Worm (Caenorhabditis elegans) whole organism, L3 larva: ENCODE results near the gene W04D2.4.
A peak's percentile ranks its signal among the peaks of the same experiment; 100 is the strongest.

Experiments
- R02D3.7 ChIP-seq: fragments of 150-350 bp; optimal IDR thresholded peaks from 2 replicates; lab custom pipeline; 2014; ENCODE audit warnings: missing biosample characterization, missing genetic modification characterization
- ZK546.5 ChIP-seq: sonication (generic microtip); optimal IDR thresholded peaks from 2 replicates; lab custom pipeline; 2017; ENCODE audit warnings: missing biosample characterization, missing genetic modification characterization
- ama-1 ChIP-seq: fragments of 150-350 bp; optimal IDR thresholded peaks from 2 replicates; lab custom pipeline; 2018
- ceh-16 ChIP-seq: sonication (generic microtip); optimal IDR thresholded peaks from 2 replicates; lab custom pipeline; 2017; ENCODE audit warnings: missing biosample characterization, missing genetic modification characterization
- ceh-28 ChIP-seq: fragments of 150-350 bp; optimal IDR thresholded peaks from 2 replicates; lab custom pipeline; 2014; ENCODE audit warnings: missing biosample characterization, missing genetic modification reagents, missing genetic modification characterization
- ceh-9 ChIP-seq: sonication (generic microtip); optimal IDR thresholded peaks from 2 replicates; lab custom pipeline; 2018; ENCODE audit warnings: missing biosample characterization, missing genetic modification characterization
- daf-12 ChIP-seq: fragments of 150-350 bp; optimal IDR thresholded peaks from 2 replicates; lab custom pipeline; 2014; ENCODE audit warnings: missing biosample characterization, missing genetic modification reagents, missing genetic modification characterization
- egl-27 ChIP-seq: sonication (generic microtip); optimal IDR thresholded peaks from 4 replicates; lab custom pipeline; 2017; ENCODE audit warnings: missing biosample characterization, missing genetic modification reagents, missing genetic modification characterization
- egl-5 ChIP-seq: fragments of 150-350 bp; optimal IDR thresholded peaks from 2 replicates; lab custom pipeline; 2017; ENCODE audit warnings: missing biosample characterization, missing genetic modification reagents, missing genetic modification characterization, inconsistent platforms
- elt-2 ChIP-seq: sonication (generic microtip); optimal IDR thresholded peaks from 2 replicates; lab custom pipeline; 2016; ENCODE audit warnings: missing genetic modification reagents, mild to moderate bottlenecking, missing genetic modification characterization, missing compliant biosample characterization
- elt-3 ChIP-seq, 3 experiments: fragments of 150-350 bp in 1 of 3; sonication (generic microtip) in 2 of 3; optimal IDR thresholded peaks; 2 replicates in 2 of 3; 4 replicates in 1 of 3; lab custom pipeline; 2014 to 2017; ENCODE audit warnings: missing biosample characterization in 3 of 3, missing genetic modification characterization in 3 of 3
- fkh-10 ChIP-seq: sonication (generic microtip); optimal IDR thresholded peaks from 2 replicates; lab custom pipeline; 2017; ENCODE audit warnings: missing biosample characterization, missing genetic modification reagents, missing genetic modification characterization
- fkh-2 ChIP-seq: fragments of 150-350 bp; optimal IDR thresholded peaks from 2 replicates; lab custom pipeline; 2014; ENCODE audit warnings: missing biosample characterization, missing genetic modification reagents, missing genetic modification characterization
- fos-1 ChIP-seq: fragments of 150-350 bp; optimal IDR thresholded peaks from 2 replicates; lab custom pipeline; 2014; ENCODE audit warnings: missing biosample characterization, missing genetic modification characterization
- hmg-11 ChIP-seq: sonication (generic microtip); optimal IDR thresholded peaks from 2 replicates; lab custom pipeline; 2016; ENCODE audit warnings: missing genetic modification characterization, missing compliant biosample characterization
- jun-1 ChIP-seq: fragments of 150-350 bp; optimal IDR thresholded peaks from 2 replicates; lab custom pipeline; 2014; ENCODE audit warnings: missing biosample characterization, missing genetic modification reagents, missing genetic modification characterization
- lin-15B ChIP-seq: fragments of 150-350 bp; optimal IDR thresholded peaks from 2 replicates; lab custom pipeline; 2014; ENCODE audit warnings: missing biosample characterization, missing genetic modification characterization
- lin-39 ChIP-seq: fragments of 150-350 bp; optimal IDR thresholded peaks from 2 replicates; lab custom pipeline; 2018; ENCODE audit warnings: missing biosample characterization, missing genetic modification reagents, missing genetic modification characterization
- lsy-12 ChIP-seq: sonication (generic microtip); optimal IDR thresholded peaks from 2 replicates; lab custom pipeline; 2016; ENCODE audit warnings: mild to moderate bottlenecking, missing genetic modification characterization, missing compliant biosample characterization
- mdl-1 ChIP-seq: fragments of 150-350 bp; optimal IDR thresholded peaks from 2 replicates; lab custom pipeline; 2014; ENCODE audit warnings: missing biosample characterization, missing genetic modification characterization
- mml-1 ChIP-seq: fragments of 150-350 bp; sonication (generic microtip); optimal IDR thresholded peaks from 3 replicates; lab custom pipeline; 2014; ENCODE audit warnings: missing biosample characterization, missing genetic modification characterization
- nfya-1 ChIP-seq: sonication (generic microtip); optimal IDR thresholded peaks from 2 replicates; lab custom pipeline; 2017; ENCODE audit warnings: missing genetic modification characterization, mild to moderate bottlenecking, missing compliant biosample characterization, antibody characterized with exemption, moderate library complexity; ENCODE audit not compliant: insufficient read depth
- nhr-11 ChIP-seq: fragments of 150-350 bp; optimal IDR thresholded peaks from 2 replicates; lab custom pipeline; 2014; ENCODE audit warnings: missing biosample characterization, missing genetic modification characterization
- nhr-12 ChIP-seq: fragments of 150-350 bp; optimal IDR thresholded peaks from 2 replicates; lab custom pipeline; 2014; ENCODE audit warnings: missing biosample characterization, missing genetic modification characterization
- nhr-23 ChIP-seq: fragments of 150-350 bp; optimal IDR thresholded peaks from 2 replicates; lab custom pipeline; 2014; ENCODE audit warnings: missing biosample characterization, missing genetic modification reagents, missing genetic modification characterization
- nhr-237 ChIP-seq: fragments of 150-350 bp; optimal IDR thresholded peaks from 2 replicates; lab custom pipeline; 2014; ENCODE audit warnings: missing biosample characterization, missing genetic modification characterization
- nhr-25 ChIP-seq: sonication (generic microtip); optimal IDR thresholded peaks from 2 replicates; lab custom pipeline; 2017; ENCODE audit warnings: missing biosample characterization, missing genetic modification characterization
- nhr-28 ChIP-seq: fragments of 150-350 bp; optimal IDR thresholded peaks from 2 replicates; lab custom pipeline; 2014; ENCODE audit warnings: missing biosample characterization, missing genetic modification characterization
- nhr-43 ChIP-seq: sonication (generic microtip); optimal IDR thresholded peaks from 2 replicates; lab custom pipeline; 2016; ENCODE audit warnings: mild to moderate bottlenecking, missing genetic modification characterization, missing compliant biosample characterization; ENCODE audit not compliant: poor library complexity, severe bottlenecking
- nhr-67 ChIP-seq: fragments of 150-350 bp; optimal IDR thresholded peaks from 2 replicates; lab custom pipeline; 2014; ENCODE audit warnings: missing biosample characterization, missing genetic modification characterization
- nhr-76 ChIP-seq: fragments of 150-350 bp; sonication (generic microtip); optimal IDR thresholded peaks from 5 replicates; lab custom pipeline; 2014; ENCODE audit warnings: missing biosample characterization, missing genetic modification characterization
- nhr-77 ChIP-seq: fragments of 150-350 bp; optimal IDR thresholded peaks from 2 replicates; lab custom pipeline; 2014; ENCODE audit warnings: missing biosample characterization, missing genetic modification characterization
- pha-4 ChIP-seq: fragments of 150-350 bp; optimal IDR thresholded peaks from 2 replicates; lab custom pipeline; 2014; ENCODE audit warnings: missing biosample characterization, missing genetic modification reagents, missing genetic modification characterization
- pqm-1 ChIP-seq: fragments of 150-350 bp; optimal IDR thresholded peaks from 2 replicates; lab custom pipeline; 2017; ENCODE audit warnings: missing biosample characterization, missing genetic modification characterization, inconsistent platforms
- skn-1 ChIP-seq: fragments of 150-350 bp; optimal IDR thresholded peaks from 2 replicates; lab custom pipeline; 2014; ENCODE audit warnings: missing biosample characterization, missing genetic modification characterization
- snpc-4 ChIP-seq: fragments of 150-350 bp; optimal IDR thresholded peaks from 2 replicates; lab custom pipeline; 2014; ENCODE audit warnings: missing biosample characterization, missing genetic modification characterization
- tbx-2 ChIP-seq: sonication (generic microtip); optimal IDR thresholded peaks from 2 replicates; lab custom pipeline; 2016; ENCODE audit warnings: mild to moderate bottlenecking, missing genetic modification characterization, missing compliant biosample characterization
- unc-62 ChIP-seq: fragments of 150-350 bp; sonication (generic microtip); optimal IDR thresholded peaks from 4 replicates; lab custom pipeline; 2014; ENCODE audit warnings: missing biosample characterization, missing genetic modification reagents, missing genetic modification characterization
- zag-1 ChIP-seq: fragments of 150-350 bp; optimal IDR thresholded peaks from 2 replicates; lab custom pipeline; 2014; ENCODE audit warnings: missing biosample characterization, missing genetic modification characterization
- ztf-11 ChIP-seq: fragments of 150-350 bp; optimal IDR thresholded peaks from 2 replicates; lab custom pipeline; 2014; ENCODE audit warnings: missing biosample characterization, missing genetic modification characterization

Gene W04D2.4

DNA sequence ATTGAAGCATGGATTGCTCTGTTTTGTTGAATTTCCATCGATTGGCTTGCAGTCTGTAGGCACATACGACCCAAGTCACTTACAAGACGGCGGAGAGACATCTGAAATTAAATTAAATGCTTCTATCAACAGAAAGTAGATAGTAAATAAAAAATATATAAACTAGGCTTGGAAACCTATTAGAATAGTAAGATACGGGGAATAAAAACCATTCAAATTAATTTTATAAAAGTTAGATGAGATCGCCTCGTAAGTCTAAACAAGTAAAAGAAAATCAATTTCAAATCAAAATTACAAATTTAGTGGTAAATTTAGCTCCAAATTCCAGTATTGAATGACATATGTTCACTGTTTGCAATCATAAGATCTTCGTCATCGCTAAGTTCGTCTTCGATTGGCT lies 3.0 kb downstream of the W04D2.4 start, which contains the start of gene mrps-11:
mrps-11 (minus strand) TSS at position 101 of the 400 bp plus-strand sequence.
- TF ChIP-seq fkh-10 = no peak
- no peak for TF ChIP-seq ceh-9
- TF ChIP-seq mdl-1 (tag; lab: Kevin White, UChicago) = no peak
- no peak for TF ChIP-seq tbx-2 (tag; lab: Kevin White, UChicago)
- no peak for TF ChIP-seq ama-1 (lab: Kevin White, UChicago)
- TF ChIP-seq egl-5 (tag; lab: Kevin White, UChicago) = no peak
- no peak for TF ChIP-seq pqm-1 (tag; lab: Kevin White, UChicago)
- TF ChIP-seq skn-1 = no peak
- TF ChIP-seq R02D3.7 = no peak
- no peak for TF ChIP-seq nhr-76 (tag; lab: Kevin White, UChicago)
- TF ChIP-seq zag-1 (tag; lab: Kevin White, UChicago) = no peak
- TF ChIP-seq nhr-43 (tag; lab: Kevin White, UChicago) = no peak
- no peak for TF ChIP-seq snpc-4
- no peak for TF ChIP-seq mml-1 (tag; lab: Kevin White, UChicago)
- TF ChIP-seq nhr-25 (tag; lab: Kevin White, UChicago) = no peak
- TF ChIP-seq lin-15B (tag; lab: Kevin White, UChicago) = no peak
- TF ChIP-seq ZK546.5 = no peak
- TF ChIP-seq daf-12 (tag; lab: Kevin White, UChicago) = no peak
- no peak for TF ChIP-seq ceh-16 (tag; lab: Kevin White, UChicago)
- TF ChIP-seq elt-3 (tag; optimal IDR thresholded peaks at IDR 0.05; lab: Kevin White, UChicago) = no peak

DNA sequence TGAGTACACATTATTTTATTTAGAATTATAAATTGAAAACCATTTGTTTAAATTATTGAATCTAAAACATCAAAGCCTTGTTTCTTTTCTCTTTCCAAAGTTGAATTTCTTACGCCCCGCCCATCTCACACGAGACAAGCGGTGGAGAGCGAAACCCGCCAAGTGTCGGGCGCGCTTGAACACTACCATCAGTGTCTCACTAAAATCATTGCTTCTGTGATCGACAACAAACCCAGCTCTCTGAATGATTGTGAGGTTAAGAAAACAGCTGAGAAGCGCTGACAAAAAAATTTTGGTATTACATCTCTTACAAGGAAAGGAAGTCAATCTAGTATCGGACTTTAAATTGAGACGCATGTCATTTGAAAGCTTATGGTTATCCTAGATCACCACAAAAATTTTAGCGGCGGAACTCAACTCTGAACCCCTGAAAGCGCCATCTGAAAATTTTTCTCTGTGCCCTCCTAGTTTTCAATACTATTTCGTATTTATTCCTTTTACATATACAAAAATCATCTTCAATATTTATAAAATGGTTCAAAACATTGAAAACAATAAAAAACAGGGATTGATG lies 6.4 kb downstream of the W04D2.4 start:
- TF ChIP-seq nhr-25 (tag; lab: Kevin White, UChicago) (peak; percentile 64), nfya-1 (peak; percentile 74), nhr-11 (tag; lab: Kevin White, UChicago) (no peak), ama-1 (lab: Kevin White, UChicago) (peak; percentile 78), jun-1 (tag; lab: Kevin White, UChicago) (peak; percentile 29), ceh-28 (tag; lab: Kevin White, UChicago) (peak; percentile 57), tbx-2 (tag; lab: Kevin White, UChicago) (peak; percentile 51), R02D3.7 (peak; percentile 57), unc-62 (GFP tag; lab: Kevin White, UChicago) (peak; percentile 50), elt-3 (tag; optimal IDR thresholded peaks at IDR 0.05; lab: Kevin White, UChicago) (no peak), nhr-76 (tag; lab: Kevin White, UChicago) (no peak), fkh-2 (no peak), lin-15B (tag; lab: Kevin White, UChicago) (peak; percentile 41), lin-39 (tag; lab: Kevin White, UChicago) (peak; percentile 70), ceh-9 (no peak), ceh-16 (tag; lab: Kevin White, UChicago) (no peak), lsy-12 (peak; percentile 61), snpc-4 (peak; percentile 99), zag-1 (tag; lab: Kevin White, UChicago) (no peak), nhr-12 (tag; lab: Kevin White, UChicago) (no peak), daf-12 (tag; lab: Kevin White, UChicago) (no peak), ztf-11 (tag; lab: Kevin White, UChicago) (no peak), egl-27 (tag; lab: Kevin White, UChicago) (peak; percentile 0), nhr-237 (tag; lab: Kevin White, UChicago) (no peak), mml-1 (tag; lab: Kevin White, UChicago) (no peak), nhr-23 (tag; lab: Kevin White, UChicago) (peak; percentile 75), elt-2 (peak; percentile 58), mdl-1 (tag; lab: Kevin White, UChicago) (no peak), pqm-1 (tag; lab: Kevin White, UChicago) (peak; percentile 54), nhr-43 (tag; lab: Kevin White, UChicago) (peak; percentile 81), pha-4 (peak; percentile 32), nhr-77 (tag; lab: Kevin White, UChicago) (peak; percentile 10), hmg-11 (tag; lab: Kevin White, UChicago) (peak; percentile 68), fos-1 (tag; lab: Kevin White, UChicago) (peak; percentile 39), ZK546.5 (no peak), nhr-67 (tag; lab: Kevin White, UChicago) (no peak), nhr-28 (tag; lab: Kevin White, UChicago) (no peak), skn-1 (peak; percentile 25)
